Worm (Caenorhabditis elegans) whole organism, midembryonic: Measurements from ENCODE around the gene ari-2.

Source experiments
- T22C8.4 ChIP-seq: fragments of 200-800 bp; sonication (Bioruptor generic); IDR thresholded peaks from 2 replicates; pipeline ENCODE4 v1.3.6; 2022; ENCODE audit warnings: missing genetic modification characterization, missing compliant biosample characterization
- cog-1 ChIP-seq: sonication (generic microtip); optimal IDR thresholded peaks from 2 replicates; lab custom pipeline; 2016; ENCODE audit warnings: missing genetic modification characterization, missing compliant biosample characterization
- flt-1 ChIP-seq: fragments of 200-800 bp; sonication (Bioruptor generic); IDR thresholded peaks from 2 replicates; pipeline ENCODE4 v1.3.6; 2022; ENCODE audit warnings: missing genetic modification characterization, missing compliant biosample characterization
- klf-2 ChIP-seq: fragments of 200-800 bp; sonication (Bioruptor generic); conservative IDR thresholded peaks from 2 replicates; pipeline ENCODE4 v1.3.6; 2022; ENCODE audit warnings: missing genetic modification reagents, missing genetic modification characterization, missing compliant biosample characterization
- med-1 ChIP-seq: sonication (generic microtip); optimal IDR thresholded peaks from 2 replicates; lab custom pipeline; 2017; ENCODE audit warnings: missing genetic modification characterization, mild to moderate bottlenecking, missing compliant biosample characterization, antibody characterized with exemption, missing genetic modification reagents; ENCODE audit not compliant: insufficient read depth
- ref-1 ChIP-seq: fragments of 200-800 bp; sonication (Bioruptor generic); conservative IDR thresholded peaks from 2 replicates; pipeline ENCODE4 v1.3.6; 2022; ENCODE audit warnings: missing genetic modification reagents, missing genetic modification characterization, missing compliant biosample characterization
- tab-1 ChIP-seq: fragments of 200-800 bp; sonication (Bioruptor generic); IDR thresholded peaks from 2 replicates; pipeline ENCODE4 v1.3.6; 2022; ENCODE audit warnings: missing genetic modification characterization, missing compliant biosample characterization

ce11 chrIV:5605225-5605624 is 54.3 kb downstream of the ari-2 start:
- TF ChIP-seq cog-1 (tag; lab: Kevin White, UChicago) (no peak), flt-1 (GFP tag; lab: Robert Waterston, UW) (no peak), ref-1 (GFP tag; lab: Robert Waterston, UW) (no peak), med-1 (GFP tag; lab: Kevin White, UChicago) (no peak), klf-2 (GFP tag; lab: Robert Waterston, UW) (no peak), T22C8.4 (GFP tag; lab: Robert Waterston, UW) (no peak), tab-1 (GFP tag; lab: Robert Waterston, UW) (no peak)
